Worm (Caenorhabditis elegans): ENCODE results near the gene F21C10.18.

- TF ChIP-seq hmg-4 (GFP tag; optimal IDR thresholded peaks at IDR 0.05), result no peak
- TF ChIP-seq pes-1 (GFP tag; IDR thresholded peaks at IDR 0.05), result no peak
- TF ChIP-seq ama-1 (optimal IDR thresholded peaks at IDR 0.05), result no peak
- TF ChIP-seq F13C5.2 (tag; optimal IDR thresholded peaks at IDR 0.05), result no peak
- TF ChIP-seq ets-7 (tag; optimal IDR thresholded peaks at IDR 0.05), result no peak
- no peak for TF ChIP-seq flt-1 (GFP tag; IDR thresholded peaks at IDR 0.05)
- no peak for TF ChIP-seq B0310.2 (tag; optimal IDR thresholded peaks at IDR 0.05)
- TF ChIP-seq hmbx-1 (tag; optimal IDR thresholded peaks at IDR 0.05), result no peak
- TF ChIP-seq sea-1 (GFP tag; conservative IDR thresholded peaks at IDR 0.05), result no peak
Observed at ce11 chrV:9096674-9097073, 11.6 kb upstream of the F21C10.18 start.
